Worm (Caenorhabditis elegans) whole organism, L2 larva: ENCODE measurements around the gene phat-4.

Source experiments
- C34F6.9 ChIP-seq: fragments of 150-350 bp; optimal IDR thresholded peaks from 2 replicates; lab custom pipeline; 2014; ENCODE audit warnings: missing biosample characterization, missing genetic modification characterization
- F13H6.1 ChIP-seq: sonication (generic microtip); optimal IDR thresholded peaks from 2 replicates; lab custom pipeline; 2016; ENCODE audit warnings: missing genetic modification characterization, missing compliant biosample characterization
- R02D3.7 ChIP-seq: fragments of 150-350 bp; optimal IDR thresholded peaks from 2 replicates; lab custom pipeline; 2014; ENCODE audit warnings: missing biosample characterization, missing genetic modification characterization
- Y55F3AM.14 ChIP-seq: fragments of 200-800 bp; sonication (Bioruptor generic); optimal IDR thresholded peaks from 2 replicates; lab custom pipeline; 2018; ENCODE audit warnings: mild to moderate bottlenecking, missing genetic modification characterization, missing compliant biosample characterization
- ZK546.5 ChIP-seq: sonication (generic microtip); optimal IDR thresholded peaks from 2 replicates; lab custom pipeline; 2017; ENCODE audit warnings: missing biosample characterization, missing genetic modification characterization
- alr-1 ChIP-seq: fragments of 150-350 bp; optimal IDR thresholded peaks from 2 replicates; lab custom pipeline; 2014; ENCODE audit warnings: missing biosample characterization, missing genetic modification characterization
- aly-2 ChIP-seq: fragments of 150-350 bp; optimal IDR thresholded peaks from 2 replicates; lab custom pipeline; 2014; ENCODE audit warnings: missing biosample characterization, missing genetic modification characterization
- ama-1 ChIP-seq: fragments of 150-350 bp; optimal IDR thresholded peaks from 2 replicates; lab custom pipeline; 2018; ENCODE audit warnings: inconsistent platforms
- crh-2 ChIP-seq: sonication (generic microtip); optimal IDR thresholded peaks from 2 replicates; lab custom pipeline; 2017; ENCODE audit warnings: missing biosample characterization, missing genetic modification characterization
- dmd-4 ChIP-seq: sonication (generic microtip); optimal IDR thresholded peaks from 2 replicates; lab custom pipeline; 2017; ENCODE audit warnings: missing biosample characterization, missing genetic modification characterization
- egl-27 ChIP-seq: sonication (generic microtip); optimal IDR thresholded peaks from 3 replicates; lab custom pipeline; 2017; ENCODE audit warnings: missing biosample characterization, missing genetic modification reagents, missing genetic modification characterization
- elt-3 ChIP-seq: sonication (generic microtip); optimal IDR thresholded peaks from 2 replicates; lab custom pipeline; 2017; ENCODE audit warnings: missing biosample characterization, missing genetic modification characterization
- lin-11 ChIP-seq: fragments of 150-350 bp; sonication (generic microtip); optimal IDR thresholded peaks from 2 replicates; lab custom pipeline; 2014; ENCODE audit warnings: missing biosample characterization, missing genetic modification characterization, inconsistent platforms, mixed read lengths
- lin-13 ChIP-seq: fragments of 150-350 bp; optimal IDR thresholded peaks from 2 replicates; lab custom pipeline; 2014; ENCODE audit warnings: missing biosample characterization, missing genetic modification reagents, missing genetic modification characterization
- lsy-2 ChIP-seq, 2 experiments: fragments of 150-350 bp in 1 of 2; sonication (generic microtip) in 1 of 2; optimal IDR thresholded peaks; 2 replicates each; lab custom pipeline; 2014 to 2017; ENCODE audit warnings: missing biosample characterization in 2 of 2, missing genetic modification characterization in 2 of 2
- mab-5 ChIP-seq: fragments of 150-350 bp; optimal IDR thresholded peaks from 2 replicates; lab custom pipeline; 2014; ENCODE audit warnings: missing biosample characterization, missing genetic modification characterization
- mdl-1 ChIP-seq, 2 experiments: fragments of 150-350 bp in 1 of 2; sonication (generic microtip) in 1 of 2; optimal IDR thresholded peaks; 2 replicates each; lab custom pipeline; 2017; ENCODE audit warnings: missing biosample characterization in 2 of 2, missing genetic modification characterization in 2 of 2
- nhr-11 ChIP-seq: fragments of 150-350 bp; optimal IDR thresholded peaks from 2 replicates; lab custom pipeline; 2014; ENCODE audit warnings: missing biosample characterization, missing genetic modification characterization
- nhr-12 ChIP-seq: fragments of 150-350 bp; optimal IDR thresholded peaks from 2 replicates; lab custom pipeline; 2014; ENCODE audit warnings: missing biosample characterization, missing genetic modification characterization
- nhr-129 ChIP-seq: fragments of 150-350 bp; optimal IDR thresholded peaks from 2 replicates; lab custom pipeline; 2014; ENCODE audit warnings: missing biosample characterization, missing genetic modification characterization
- nhr-21 ChIP-seq: fragments of 150-350 bp; optimal IDR thresholded peaks from 2 replicates; lab custom pipeline; 2014; ENCODE audit warnings: missing biosample characterization, missing genetic modification characterization
- nhr-23 ChIP-seq: fragments of 150-350 bp; optimal IDR thresholded peaks from 2 replicates; lab custom pipeline; 2014; ENCODE audit warnings: missing biosample characterization, missing genetic modification reagents, missing genetic modification characterization
- nhr-237 ChIP-seq: fragments of 150-350 bp; optimal IDR thresholded peaks from 2 replicates; lab custom pipeline; 2014; ENCODE audit warnings: missing biosample characterization, missing genetic modification characterization
- nhr-25 ChIP-seq: fragments of 150-350 bp; sonication (generic microtip); optimal IDR thresholded peaks from 3 replicates; lab custom pipeline; 2014; ENCODE audit warnings: missing biosample characterization, missing genetic modification characterization
- nhr-6 ChIP-seq: fragments of 150-350 bp; optimal IDR thresholded peaks from 2 replicates; lab custom pipeline; 2014; ENCODE audit warnings: missing biosample characterization, missing genetic modification characterization
- nhr-77 ChIP-seq: fragments of 150-350 bp; optimal IDR thresholded peaks from 2 replicates; lab custom pipeline; 2014; ENCODE audit warnings: missing biosample characterization, missing genetic modification characterization
- skn-1 ChIP-seq: sonication (generic microtip); optimal IDR thresholded peaks from 2 replicates; lab custom pipeline; 2017; ENCODE audit warnings: missing biosample characterization, missing genetic modification characterization
- sma-3 ChIP-seq: sonication (generic microtip); optimal IDR thresholded peaks from 2 replicates; lab custom pipeline; 2016; ENCODE audit warnings: missing genetic modification reagents, missing genetic modification characterization, missing compliant biosample characterization
- sma-9 ChIP-seq, 2 experiments: fragments of 150-350 bp in 1 of 2; sonication (generic microtip) in 1 of 2; optimal IDR thresholded peaks; 2 replicates each; lab custom pipeline; 2014 to 2016; ENCODE audit warnings: missing genetic modification characterization in 2 of 2, mild to moderate bottlenecking in 1 of 2, missing biosample characterization in 1 of 2, missing compliant biosample characterization in 1 of 2, missing genetic modification reagents in 1 of 2, moderate library complexity in 1 of 2
- snpc-4 ChIP-seq: fragments of 150-350 bp; optimal IDR thresholded peaks from 2 replicates; lab custom pipeline; 2014; ENCODE audit warnings: missing biosample characterization, missing genetic modification characterization
- unc-39 ChIP-seq: fragments of 150-350 bp; optimal IDR thresholded peaks from 2 replicates; lab custom pipeline; 2014; ENCODE audit warnings: missing biosample characterization, missing genetic modification characterization
- unc-55 ChIP-seq: fragments of 150-350 bp; sonication (generic microtip); optimal IDR thresholded peaks from 3 replicates; lab custom pipeline; 2014; ENCODE audit warnings: missing biosample characterization, missing genetic modification reagents, missing genetic modification characterization
- unc-62 ChIP-seq: fragments of 150-350 bp; optimal IDR thresholded peaks from 2 replicates; lab custom pipeline; 2014; ENCODE audit warnings: missing biosample characterization, missing genetic modification reagents, missing genetic modification characterization
- zag-1 ChIP-seq: fragments of 150-350 bp; optimal IDR thresholded peaks from 2 replicates; lab custom pipeline; 2014; ENCODE audit warnings: missing biosample characterization, missing genetic modification characterization
- ztf-1 ChIP-seq: fragments of 200-800 bp; sonication (Bioruptor generic); conservative IDR thresholded peaks from 2 replicates; pipeline ENCODE4 v1.3.6; 2022; ENCODE audit warnings: missing genetic modification characterization, missing compliant biosample characterization
- ztf-11 ChIP-seq: sonication (generic microtip); optimal IDR thresholded peaks from 2 replicates; lab custom pipeline; 2017; ENCODE audit warnings: missing biosample characterization, missing genetic modification characterization
- ztf-4 ChIP-seq: fragments of 150-350 bp; optimal IDR thresholded peaks from 2 replicates; lab custom pipeline; 2014; ENCODE audit warnings: missing biosample characterization, missing genetic modification characterization

Gene phat-4

DNA sequence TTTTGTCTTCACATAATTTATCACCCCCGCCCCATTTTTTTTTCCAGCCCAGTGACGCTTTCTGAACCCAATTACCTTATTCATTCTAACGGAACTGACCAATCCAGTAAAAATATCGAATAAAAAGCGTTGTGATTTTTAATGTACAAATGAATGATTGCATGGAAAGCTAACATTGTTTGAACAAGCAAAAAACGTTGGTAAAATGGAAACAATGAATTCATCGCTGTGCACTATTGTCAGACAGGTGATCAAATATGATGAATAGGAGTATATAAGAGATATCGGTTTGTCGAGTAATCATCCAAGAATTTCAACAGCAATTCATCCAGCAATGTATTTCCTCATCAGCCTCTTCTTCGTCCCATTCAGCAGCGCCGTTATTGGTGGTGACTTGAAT is at the start of gene phat-4:
Gene phat-4 (plus strand): TSS at position 301 of the 400 bp plus-strand sequence.
- TF ChIP-seq dmd-4: no peak
- no peak for TF ChIP-seq ztf-11 (tag; lab: Kevin White, UChicago)
- TF ChIP-seq nhr-129 (tag; lab: Kevin White, UChicago): no peak
- no peak for TF ChIP-seq unc-62 (GFP tag; lab: Kevin White, UChicago)
- TF ChIP-seq unc-39 (tag; lab: Kevin White, UChicago): no peak
- TF ChIP-seq nhr-25 (tag; lab: Kevin White, UChicago): no peak
- TF ChIP-seq nhr-12 (tag; lab: Kevin White, UChicago): no peak
- TF ChIP-seq nhr-6: no peak
- no peak for TF ChIP-seq ztf-1 (GFP tag; lab: Robert Waterston, UW)
- no peak for TF ChIP-seq ztf-4 (tag; lab: Kevin White, UChicago)
- TF ChIP-seq lsy-2 (tag; optimal IDR thresholded peaks at IDR 0.05; lab: Kevin White, UChicago): no peak
- no peak for TF ChIP-seq nhr-23 (tag; lab: Kevin White, UChicago)
- TF ChIP-seq sma-9 (GFP tag; optimal IDR thresholded peaks at IDR 0.05; lab: Kevin White, UChicago): no peak
- TF ChIP-seq sma-9 (tag; optimal IDR thresholded peaks at IDR 0.05; lab: Kevin White, UChicago): no peak
- no peak for TF ChIP-seq snpc-4 (tag; lab: Kevin White, UChicago)

DNA sequence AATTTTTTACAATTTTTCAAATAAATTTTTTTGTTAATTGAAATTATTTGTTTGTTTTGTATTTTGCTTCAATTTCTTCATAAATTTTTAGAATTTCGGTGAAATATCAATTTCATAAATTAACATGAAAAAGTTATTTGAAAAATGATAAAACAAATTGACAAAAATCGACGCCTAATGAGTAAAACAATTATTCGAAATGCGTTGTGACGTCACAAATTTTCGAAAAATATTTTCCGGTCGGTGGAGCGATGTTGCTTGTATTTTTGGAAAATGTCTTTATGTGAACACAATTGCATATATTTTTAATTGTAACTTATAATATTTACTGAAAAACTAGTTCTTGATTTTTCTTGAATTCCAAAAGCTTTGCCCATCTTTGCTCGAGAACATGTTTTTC is 49.2 kb upstream of the phat-4 start:
- TF ChIP-seq zag-1 (tag; lab: Kevin White, UChicago) (no peak), mdl-1 (tag; optimal IDR thresholded peaks at IDR 0.05; lab: Kevin White, UChicago) (no peak), F13H6.1 (tag; lab: Kevin White, UChicago) (no peak), snpc-4 (tag; lab: Kevin White, UChicago) (no peak), nhr-237 (tag; lab: Kevin White, UChicago) (no peak), sma-3 (no peak), mab-5 (tag; lab: Kevin White, UChicago) (no peak), lin-13 (GFP tag; lab: Kevin White, UChicago) (no peak), ZK546.5 (tag; lab: Kevin White, UChicago) (no peak), alr-1 (no peak), aly-2 (tag; lab: Kevin White, UChicago) (no peak), nhr-11 (tag; lab: Kevin White, UChicago) (no peak), C34F6.9 (no peak), lin-11 (tag; lab: Kevin White, UChicago) (no peak), nhr-21 (no peak), ama-1 (no peak), unc-55 (GFP tag; lab: Kevin White, UChicago) (no peak)
- TF ChIP-seq, all 48 proteins: peak for 0

DNA sequence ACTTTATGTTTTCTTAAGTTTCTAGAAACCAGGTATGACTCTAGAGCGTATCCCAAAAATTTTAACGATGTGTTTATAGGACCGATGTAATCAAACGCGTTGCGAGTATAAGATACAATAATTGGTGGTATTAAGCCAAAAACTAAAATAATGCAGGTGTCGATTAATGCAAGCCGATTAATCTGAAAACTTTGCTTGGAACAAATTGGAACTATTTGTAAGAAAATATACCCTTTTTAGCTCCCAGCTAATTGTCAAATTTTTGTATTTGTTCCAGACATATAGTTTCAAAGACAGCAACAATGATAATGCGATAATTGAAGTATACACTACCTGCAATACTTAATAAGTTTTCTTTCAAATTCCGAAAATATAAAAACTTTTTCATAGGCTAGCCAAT is 48.4 kb upstream of the phat-4 start, which contains the start of gene srh-211:
Gene srh-211 (minus strand): TSS at position 101 of the 400 bp plus-strand sequence.
- TF ChIP-seq unc-62 (GFP tag; lab: Kevin White, UChicago): no peak
- no peak for TF ChIP-seq nhr-21
- no peak for TF ChIP-seq ztf-11 (tag; lab: Kevin White, UChicago)
- no peak for TF ChIP-seq unc-55 (GFP tag; lab: Kevin White, UChicago)
- no peak for TF ChIP-seq nhr-77
- TF ChIP-seq ztf-1 (GFP tag; lab: Robert Waterston, UW): no peak
- TF ChIP-seq nhr-25 (tag; lab: Kevin White, UChicago): no peak
- no peak for TF ChIP-seq nhr-237 (tag; lab: Kevin White, UChicago)
- TF ChIP-seq aly-2 (tag; lab: Kevin White, UChicago): no peak
- TF ChIP-seq R02D3.7 (tag; lab: Kevin White, UChicago): no peak
- no peak for TF ChIP-seq lin-11 (tag; lab: Kevin White, UChicago)
- no peak for TF ChIP-seq mdl-1 (tag; optimal IDR thresholded peaks at IDR 0.05; lab: Kevin White, UChicago)

DNA sequence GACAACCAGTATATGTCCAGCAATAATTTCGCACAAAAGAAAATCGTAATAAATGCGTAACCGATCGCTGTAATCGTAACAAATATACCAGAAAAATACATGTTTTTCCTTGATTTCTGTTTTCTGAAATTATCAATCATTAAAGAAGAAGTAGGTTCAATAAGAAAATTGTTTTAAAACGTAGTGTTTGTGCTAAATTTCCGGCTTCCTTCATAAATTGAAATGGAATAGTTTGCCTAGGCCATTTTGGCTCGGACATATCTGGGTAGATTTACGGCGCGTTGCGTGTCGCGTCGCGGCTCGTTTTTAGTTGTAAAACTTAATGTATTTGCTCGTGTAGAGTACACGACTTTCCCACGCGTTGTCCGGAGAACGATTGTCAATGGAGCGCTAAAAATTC is 46.8 kb upstream of the phat-4 start, which contains the start of gene F38H12.5:
Gene F38H12.5 (minus strand): TSS at position 101 of the 400 bp plus-strand sequence.
- TF ChIP-seq skn-1 (tag; lab: Kevin White, UChicago) (no peak), unc-39 (tag; lab: Kevin White, UChicago) (no peak), crh-2 (tag; lab: Kevin White, UChicago) (no peak), nhr-237 (tag; lab: Kevin White, UChicago) (no peak), Y55F3AM.14 (GFP tag; lab: Kevin White, UChicago) (no peak), C34F6.9 (no peak), egl-27 (no peak), sma-9 (GFP tag; optimal IDR thresholded peaks at IDR 0.05; lab: Kevin White, UChicago) (no peak), sma-9 (tag; optimal IDR thresholded peaks at IDR 0.05; lab: Kevin White, UChicago) (no peak), nhr-23 (tag; lab: Kevin White, UChicago) (no peak), unc-55 (GFP tag; lab: Kevin White, UChicago) (no peak), elt-3 (tag; lab: Kevin White, UChicago) (no peak), ztf-11 (tag; lab: Kevin White, UChicago) (no peak), nhr-25 (tag; lab: Kevin White, UChicago) (no peak)
- TF ChIP-seq, all 48 proteins: peak for 0
